Worm (Caenorhabditis elegans) whole organism, L4 larva: ENCODE results near the gene hrg-6.

Experiments
- F10B5.3 ChIP-seq: sonication (generic microtip); optimal IDR thresholded peaks from 2 replicates; lab custom pipeline; 2016; ENCODE audit warnings: mild to moderate bottlenecking, missing genetic modification characterization, missing compliant biosample characterization
- F26F4.8 ChIP-seq: fragments of 200-800 bp; sonication (Bioruptor generic); conservative IDR thresholded peaks from 2 replicates; pipeline ENCODE4 v1.3.6; 2022; ENCODE audit warnings: missing genetic modification characterization, missing compliant biosample characterization
- F44E2.7 ChIP-seq: fragments of 200-800 bp; sonication (Bioruptor generic); IDR thresholded peaks from 2 replicates; pipeline ENCODE4 v2.1.2; 2022; ENCODE audit warnings: missing genetic modification characterization, missing compliant biosample characterization
- Y105C5A.15 ChIP-seq: fragments of 200-800 bp; sonication (Bioruptor generic); IDR thresholded peaks from 2 replicates; pipeline ENCODE4 v1.3.6; 2022; ENCODE audit warnings: missing genetic modification characterization, missing compliant biosample characterization
- Y48G9A.11 ChIP-seq: fragments of 200-800 bp; sonication (Bioruptor generic); IDR thresholded peaks from 2 replicates; pipeline ENCODE4 v1.3.6; 2022; ENCODE audit warnings: missing genetic modification reagents, missing genetic modification characterization, missing compliant biosample characterization
- ZK546.5 ChIP-seq, 2 experiments: sonication (generic microtip); optimal IDR thresholded peaks; 2 replicates each; lab custom pipeline; 2017; ENCODE audit warnings: missing biosample characterization in 2 of 2, missing genetic modification characterization in 2 of 2
- aly-2 ChIP-seq: sonication (generic microtip); optimal IDR thresholded peaks from 2 replicates; lab custom pipeline; 2018; ENCODE audit warnings: missing biosample characterization, missing genetic modification characterization
- ceh-32 ChIP-seq: sonication (generic microtip); optimal IDR thresholded peaks from 2 replicates; lab custom pipeline; 2016; ENCODE audit warnings: mild to moderate bottlenecking, missing genetic modification characterization, missing compliant biosample characterization; ENCODE audit not compliant: poor library complexity
- ceh-82 ChIP-seq: sonication (generic microtip); optimal IDR thresholded peaks from 2 replicates; lab custom pipeline; 2017; ENCODE audit warnings: missing biosample characterization, missing genetic modification characterization
- ces-1 ChIP-seq: fragments of 150-350 bp; sonication (generic microtip); optimal IDR thresholded peaks from 4 replicates; lab custom pipeline; 2014; ENCODE audit warnings: missing biosample characterization, missing genetic modification reagents, missing genetic modification characterization
- cey-2 ChIP-seq: sonication (generic microtip); optimal IDR thresholded peaks from 3 replicates; lab custom pipeline; 2017; ENCODE audit warnings: missing genetic modification characterization, mild to moderate bottlenecking, missing compliant biosample characterization, antibody characterized with exemption, borderline replicate concordance; ENCODE audit not compliant: insufficient read depth
- daf-16 ChIP-seq, 3 experiments: sonication (generic microtip); optimal IDR thresholded peaks; 2 replicates each; lab custom pipeline; 2016 to 2017; ENCODE audit warnings: missing genetic modification characterization in 3 of 3, missing genetic modification reagents in 3 of 3, mild to moderate bottlenecking in 2 of 3, missing compliant biosample characterization in 2 of 3, missing biosample characterization in 1 of 3, moderate library complexity in 1 of 3
- daf-8 ChIP-seq: fragments of 200-800 bp; sonication (Bioruptor generic); IDR thresholded peaks from 2 replicates; pipeline ENCODE4 v1.3.6; 2022; ENCODE audit warnings: missing genetic modification characterization, missing compliant biosample characterization
- dmd-6 ChIP-seq: fragments of 200-800 bp; sonication (Bioruptor generic); IDR thresholded peaks from 2 replicates; pipeline ENCODE4 v1.3.6; 2022; ENCODE audit warnings: missing genetic modification reagents, missing genetic modification characterization, missing compliant biosample characterization
- dmd-8 ChIP-seq: fragments of 200-800 bp; sonication (Bioruptor generic); IDR thresholded peaks from 2 replicates; pipeline ENCODE4 v1.3.6; 2022; ENCODE audit warnings: missing genetic modification characterization, missing compliant biosample characterization
- egl-27 ChIP-seq: sonication (generic microtip); optimal IDR thresholded peaks from 3 replicates; lab custom pipeline; 2017; ENCODE audit warnings: missing biosample characterization, missing genetic modification reagents, missing genetic modification characterization
- egl-43 ChIP-seq: fragments of 200-800 bp; sonication (Bioruptor generic); IDR thresholded peaks from 2 replicates; pipeline ENCODE4 v1.3.6; 2022; ENCODE audit warnings: missing genetic modification reagents, missing genetic modification characterization, missing compliant biosample characterization
- gei-8 ChIP-seq: fragments of 200-800 bp; sonication (Bioruptor generic); optimal IDR thresholded peaks from 2 replicates; lab custom pipeline; 2018; ENCODE audit warnings: mild to moderate bottlenecking, missing genetic modification characterization, missing compliant biosample characterization
- hif-1 ChIP-seq, 2 experiments: sonication (generic microtip); optimal IDR thresholded peaks; 2 replicates each; lab custom pipeline; 2016 to 2017; ENCODE audit warnings: missing compliant biosample characterization in 2 of 2, missing genetic modification characterization in 2 of 2, missing genetic modification reagents in 2 of 2, missing genotype in 2 of 2, mild to moderate bottlenecking in 1 of 2
- hlh-11 ChIP-seq: fragments of 200-800 bp; sonication (Bioruptor generic); optimal IDR thresholded peaks from 2 replicates; lab custom pipeline; 2018; ENCODE audit warnings: mild to moderate bottlenecking, missing genetic modification characterization, missing compliant biosample characterization
- hmg-1.1 ChIP-seq: fragments of 200-800 bp; sonication (Bioruptor generic); IDR thresholded peaks from 2 replicates; pipeline ENCODE4 v1.3.6; 2022; ENCODE audit warnings: missing genetic modification reagents, missing genetic modification characterization, missing compliant biosample characterization
- jun-1 ChIP-seq: fragments of 150-350 bp; optimal IDR thresholded peaks from 2 replicates; lab custom pipeline; 2014; ENCODE audit warnings: missing biosample characterization, missing genetic modification reagents, missing genetic modification characterization
- lim-7 ChIP-seq: fragments of 200-800 bp; sonication (Bioruptor generic); IDR thresholded peaks from 2 replicates; pipeline ENCODE4 v1.3.6; 2022; ENCODE audit warnings: missing genetic modification characterization, missing compliant biosample characterization
- lin-15B ChIP-seq: fragments of 150-350 bp; sonication (generic microtip); optimal IDR thresholded peaks from 3 replicates; lab custom pipeline; 2014; ENCODE audit warnings: missing biosample characterization, missing genetic modification characterization
- lir-3 ChIP-seq: sonication (generic microtip); optimal IDR thresholded peaks from 2 replicates; lab custom pipeline; 2016; ENCODE audit warnings: mild to moderate bottlenecking, missing genetic modification characterization, missing compliant biosample characterization
- madf-5 ChIP-seq, 2 experiments: fragments of 200-800 bp; sonication (Bioruptor generic); IDR thresholded peaks; 2 replicates each; pipeline ENCODE4 v1.3.6; 2022; ENCODE audit warnings: missing compliant biosample characterization in 2 of 2, missing genetic modification characterization in 2 of 2
- mep-1 ChIP-seq: fragments of 150-350 bp; sonication (generic microtip); optimal IDR thresholded peaks from 3 replicates; lab custom pipeline; 2014; ENCODE audit warnings: missing biosample characterization, missing genetic modification characterization
- mxl-3 ChIP-seq: fragments of 200-800 bp; sonication (Bioruptor generic); optimal IDR thresholded peaks from 2 replicates; lab custom pipeline; 2018; ENCODE audit warnings: mild to moderate bottlenecking, missing genetic modification characterization, missing compliant biosample characterization
- nhr-10 ChIP-seq: fragments of 150-350 bp; optimal IDR thresholded peaks from 2 replicates; lab custom pipeline; 2014; ENCODE audit warnings: missing biosample characterization, missing genetic modification characterization
- nhr-102 ChIP-seq: sonication (generic microtip); optimal IDR thresholded peaks from 2 replicates; lab custom pipeline; 2016; ENCODE audit warnings: mild to moderate bottlenecking, missing genetic modification characterization, moderate library complexity, missing compliant biosample characterization
- nhr-11 ChIP-seq: fragments of 150-350 bp; optimal IDR thresholded peaks from 2 replicates; lab custom pipeline; 2014; ENCODE audit warnings: missing biosample characterization, missing genetic modification characterization
- nhr-25 ChIP-seq: sonication (generic microtip); optimal IDR thresholded peaks from 2 replicates; lab custom pipeline; 2017; ENCODE audit warnings: missing genetic modification characterization, mild to moderate bottlenecking, missing compliant biosample characterization, antibody characterized with exemption, moderate library complexity, borderline replicate concordance; ENCODE audit not compliant: insufficient read depth
- nhr-42 ChIP-seq: fragments of 200-800 bp; sonication (Bioruptor generic); IDR thresholded peaks from 2 replicates; pipeline ENCODE4 v1.3.6; 2022; ENCODE audit warnings: missing genetic modification characterization, missing compliant biosample characterization
- nhr-48 ChIP-seq: sonication (generic microtip); optimal IDR thresholded peaks from 2 replicates; lab custom pipeline; 2016; ENCODE audit warnings: mild to moderate bottlenecking, missing genetic modification characterization, missing compliant biosample characterization
- nhr-6 ChIP-seq: fragments of 150-350 bp; optimal IDR thresholded peaks from 2 replicates; lab custom pipeline; 2014; ENCODE audit warnings: missing biosample characterization, missing genetic modification characterization
- php-3 ChIP-seq: fragments of 200-800 bp; sonication (Bioruptor generic); IDR thresholded peaks from 2 replicates; pipeline ENCODE4 v1.3.6; 2022; ENCODE audit warnings: missing genetic modification reagents, missing genetic modification characterization, missing compliant biosample characterization
- sdz-12 ChIP-seq: fragments of 200-800 bp; sonication (Bioruptor generic); optimal IDR thresholded peaks from 2 replicates; lab custom pipeline; 2018; ENCODE audit warnings: mild to moderate bottlenecking, missing genetic modification characterization, missing compliant biosample characterization
- set-16 ChIP-seq: fragments of 200-800 bp; sonication (Bioruptor generic); IDR thresholded peaks from 2 replicates; pipeline ENCODE4 v1.3.6; 2022; ENCODE audit warnings: missing genetic modification reagents, missing genetic modification characterization, missing compliant biosample characterization
- skn-1 ChIP-seq: fragments of 150-350 bp; optimal IDR thresholded peaks from 2 replicates; lab custom pipeline; 2014; ENCODE audit warnings: missing biosample characterization, missing genetic modification characterization
- snpc-1.2 ChIP-seq: fragments of 200-800 bp; sonication (Bioruptor generic); IDR thresholded peaks from 2 replicates; pipeline ENCODE4 v1.3.6; 2022; ENCODE audit warnings: missing genetic modification reagents, missing genetic modification characterization, missing compliant biosample characterization
- spr-1 ChIP-seq: sonication (generic microtip); optimal IDR thresholded peaks from 2 replicates; lab custom pipeline; 2016; ENCODE audit warnings: mild to moderate bottlenecking, missing genetic modification characterization, missing compliant biosample characterization
- spr-3 ChIP-seq: fragments of 200-800 bp; sonication (Bioruptor generic); optimal IDR thresholded peaks from 2 replicates; lab custom pipeline; 2018; ENCODE audit warnings: mild to moderate bottlenecking, missing genetic modification characterization, missing compliant biosample characterization
- tag-97 ChIP-seq: fragments of 200-800 bp; sonication (Bioruptor generic); IDR thresholded peaks from 2 replicates; pipeline ENCODE4 v1.3.6; 2022; ENCODE audit warnings: missing genetic modification characterization, missing compliant biosample characterization
- unc-130 ChIP-seq: sonication (generic microtip); optimal IDR thresholded peaks from 2 replicates; lab custom pipeline; 2016; ENCODE audit warnings: missing genetic modification reagents, missing genetic modification characterization, missing compliant biosample characterization
- vab-7 ChIP-seq: fragments of 200-800 bp; sonication (Bioruptor generic); IDR thresholded peaks from 2 replicates; pipeline ENCODE4 v1.3.6; 2022; ENCODE audit warnings: missing genetic modification reagents, missing genetic modification characterization, missing compliant biosample characterization
- ztf-11 ChIP-seq: fragments of 150-350 bp; optimal IDR thresholded peaks from 2 replicates; lab custom pipeline; 2014; ENCODE audit warnings: missing biosample characterization, missing genetic modification characterization
- ztf-7 ChIP-seq: fragments of 150-350 bp; optimal IDR thresholded peaks from 2 replicates; lab custom pipeline; 2014; ENCODE audit warnings: missing biosample characterization, missing genetic modification characterization

The hrg-6 gene

ce11 chrIV:11019962-11020550 lies 12.3 kb upstream of the hrg-6 start, which contains the start of gene F13H10.8 (continued):
- no peak for TF ChIP-seq madf-5 (GFP tag; IDR thresholded peaks at IDR 0.05; lab: Robert Waterston, UW)
- no peak for TF ChIP-seq snpc-1.2
- no peak for TF ChIP-seq ceh-32 (tag; lab: Kevin White, UChicago)
- TF ChIP-seq hmg-1.1 (GFP tag; lab: Robert Waterston, UW), result no peak
- no peak for TF ChIP-seq lir-3 (tag; lab: Kevin White, UChicago)
- peak; percentile 7 for TF ChIP-seq mxl-3

- TF ChIP-seq F10B5.3 (tag; lab: Kevin White, UChicago) (no peak), egl-43 (GFP tag; lab: Robert Waterston, UW) (no peak), vab-7 (GFP tag; lab: Robert Waterston, UW) (no peak), hlh-11 (peak; percentile 69), nhr-10 (tag; lab: Kevin White, UChicago) (no peak), gei-8 (GFP tag; lab: Kevin White, UChicago) (no peak), set-16 (no peak), Y48G9A.11 (GFP tag; lab: Robert Waterston, UW) (0 out of 2 replicates have a peak, but pooled peaks have one; percentile 21), daf-8 (GFP tag; lab: Robert Waterston, UW) (no peak), mep-1 (peak; percentile 26), ztf-11 (tag; lab: Kevin White, UChicago) (no peak), nhr-48 (peak; percentile 24), nhr-102 (tag; lab: Kevin White, UChicago) (peak; percentile 14), F44E2.7 (GFP tag; lab: Robert Waterston, UW) (no peak), Y105C5A.15 (GFP tag; lab: Robert Waterston, UW) (no peak), snpc-1.2 (no peak), cey-2 (no peak), egl-27 (tag; lab: Kevin White, UChicago) (no peak), aly-2 (no peak), php-3 (GFP tag; lab: Robert Waterston, UW) (no peak), nhr-25 (peak; percentile 44), sdz-12 (GFP tag; lab: Kevin White, UChicago) (no peak), spr-3 (no peak), dmd-6 (GFP tag; lab: Robert Waterston, UW) (no peak; the same call in 1 of the 2 replicates), ZK546.5 (tag; optimal IDR thresholded peaks at IDR 0.05; lab: Kevin White, UChicago) (no peak), ces-1 (GFP tag; lab: Kevin White, UChicago) (no peak), nhr-6 (tag; lab: Kevin White, UChicago) (no peak), jun-1 (tag; lab: Kevin White, UChicago) (no peak), unc-130 (GFP tag; lab: Kevin White, UChicago) (no peak), tag-97 (GFP tag; lab: Robert Waterston, UW) (no peak), lin-15B (tag; lab: Kevin White, UChicago) (no peak), spr-1 (tag; lab: Kevin White, UChicago) (no peak), lim-7 (GFP tag; lab: Robert Waterston, UW) (no peak), F26F4.8 (GFP tag; lab: Robert Waterston, UW) (no peak), ceh-82 (tag; lab: Kevin White, UChicago) (no peak), nhr-11 (tag; lab: Kevin White, UChicago) (no peak), ztf-7 (no peak), daf-16 (GFP tag; optimal IDR thresholded peaks at IDR 0.05; lab: Kevin White, UChicago) (no peak), daf-16 (tag; optimal IDR thresholded peaks at IDR 0.05; lab: Kevin White, UChicago) (peak; percentile 78), hif-1 (tag; optimal IDR thresholded peaks at IDR 0.05; lab: Kevin White, UChicago) (no peak), skn-1 (tag; lab: Kevin White, UChicago) (no peak), dmd-8 (no peak), nhr-42 (GFP tag; lab: Robert Waterston, UW) (0 out of 2 replicates have a peak, but pooled peaks have one; percentile 36)
These were observed 10.7 kb upstream of the hrg-6 start, which contains the start of gene mogs-1 for ce11 chrIV:11021512-11022268. mogs-1 (minus strand) TSS chrIV:11021928.
